Fruit fly (Drosophila melanogaster): Measurements from ENCODE around the gene mid.

mid gene

DNA sequence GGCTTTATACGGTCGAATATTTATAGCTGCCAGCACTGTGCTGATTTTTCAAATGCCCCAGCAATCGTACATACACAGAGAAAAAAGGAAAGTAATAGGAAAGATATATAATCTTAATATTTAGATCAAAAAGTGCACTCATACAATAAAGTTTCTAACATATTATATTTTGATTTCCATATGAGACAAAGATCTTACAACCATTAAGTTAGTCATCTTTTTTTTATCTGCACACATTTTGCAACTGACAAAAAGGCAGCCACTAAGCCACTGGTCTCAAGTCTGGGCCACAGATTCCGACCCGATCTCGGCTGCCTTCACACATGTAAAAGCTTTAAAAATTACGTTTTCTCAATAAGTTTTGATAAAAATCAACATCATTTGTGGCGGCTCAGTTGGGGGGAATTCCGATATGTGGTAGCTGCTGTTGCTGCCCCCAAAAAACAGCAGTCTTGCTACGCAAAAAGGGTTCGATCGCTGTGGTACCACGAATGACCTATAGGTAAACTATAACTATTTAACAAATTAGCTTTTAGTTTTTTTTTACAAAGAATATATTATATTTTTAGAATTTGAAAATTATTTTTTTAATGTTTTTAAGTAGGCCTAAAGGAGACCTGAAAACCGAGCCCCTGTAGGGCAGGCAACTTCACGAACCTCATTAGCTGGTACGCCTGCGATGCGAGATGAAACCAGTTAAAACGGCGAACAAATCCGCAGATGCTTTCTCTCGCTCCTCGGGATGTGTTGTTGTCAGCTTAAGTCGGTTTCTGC, 32.5 kb upstream of the mid start:
- TF ChIP-seq kni (GFP tag; optimal IDR thresholded peaks at IDR 0.05), result no peak
- TF ChIP-seq CG10274 (GFP tag; optimal IDR thresholded peaks at IDR 0.05), result peak; percentile 55
- TF ChIP-seq lbe (GFP tag; optimal IDR thresholded peaks at IDR 0.05), result peak; percentile 46
- TF ChIP-seq Ssrp (tag; optimal IDR thresholded peaks at IDR 0.05), result no peak
- no peak for TF ChIP-seq Eip74EF (GFP tag; optimal IDR thresholded peaks at IDR 0.05)
- TF ChIP-seq corto (GFP tag; optimal IDR thresholded peaks at IDR 0.05), result peak; percentile 42
- no peak for TF ChIP-seq CG4328 (GFP tag; optimal IDR thresholded peaks at IDR 0.05)
- TF ChIP-seq prd (optimal IDR thresholded peaks at IDR 0.05), result no peak
- TF ChIP-seq prd (GFP tag; IDR thresholded peaks at IDR 0.05), result 0 out of 3 replicates have a peak, but pooled peaks have one; percentile 6
- TF ChIP-seq CG12104 (GFP tag; optimal IDR thresholded peaks at IDR 0.05), result no peak
- no peak for TF ChIP-seq twi (tag; optimal IDR thresholded peaks at IDR 0.05)
- no peak for TF ChIP-seq eyg (GFP tag; optimal IDR thresholded peaks at IDR 0.05)

DNA sequence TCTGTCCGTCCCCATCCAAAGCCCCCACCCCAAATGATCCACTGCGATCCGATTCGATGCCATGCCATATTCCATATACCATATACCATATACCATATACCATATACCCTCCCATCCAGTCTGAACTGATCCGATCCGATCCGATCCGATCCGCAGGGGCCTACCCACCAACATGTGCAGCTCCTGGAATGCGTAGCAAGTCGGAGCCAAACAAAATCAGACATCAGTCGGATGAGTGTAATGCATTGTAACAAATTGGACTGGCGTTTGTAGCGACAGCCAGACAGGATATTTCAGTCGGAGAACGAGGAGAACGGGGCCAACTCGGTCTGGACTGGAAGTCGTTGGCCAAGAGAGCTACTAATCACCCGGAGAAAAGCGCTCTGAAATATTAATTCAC, 31.7 kb upstream of the mid start:
- TF ChIP-seq CG18764 (GFP tag; optimal IDR thresholded peaks at IDR 0.05) (no peak), sens (GFP tag) (peak; percentile 52), CG18599 (GFP tag; optimal IDR thresholded peaks at IDR 0.05) (no peak), Fer3 (tag; optimal IDR thresholded peaks at IDR 0.05) (no peak)

DNA sequence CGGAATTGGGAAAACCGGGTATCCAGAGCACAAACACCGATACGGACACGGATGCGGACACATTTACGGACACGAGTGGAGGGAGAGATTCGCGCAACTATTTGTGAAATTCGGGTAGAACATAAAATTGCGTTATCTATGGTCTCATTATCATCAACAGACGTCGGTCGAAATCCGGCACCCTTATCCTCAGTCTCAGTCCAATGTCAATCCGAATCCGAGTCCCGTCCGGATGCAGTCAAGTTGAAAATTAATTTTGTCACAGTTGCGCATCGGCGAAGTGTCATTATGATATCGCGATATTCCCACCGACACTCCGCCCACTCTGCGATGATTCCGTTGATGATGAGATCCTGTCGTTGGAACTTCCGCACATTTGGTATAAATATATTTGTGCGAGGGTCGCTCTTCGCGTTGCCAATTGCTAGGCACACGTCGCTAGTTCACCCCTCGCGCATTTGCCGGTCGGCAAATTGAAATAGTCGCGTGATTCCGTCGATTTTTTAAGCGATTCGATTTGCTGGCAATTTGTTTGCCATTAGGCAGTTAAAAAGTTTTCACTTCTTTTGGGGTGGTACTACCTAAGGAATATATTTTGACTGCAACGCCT, 29.3 kb upstream of the mid start:
- TF ChIP-seq abd-A (tag; optimal IDR thresholded peaks at IDR 0.05) (no peak), Ets65A (GFP tag) (peak; percentile 77), Abd-B (GFP tag; optimal IDR thresholded peaks at IDR 0.05) (no peak), run (tag; optimal IDR thresholded peaks at IDR 0.05) (peak; percentile 15), sd (tag; optimal IDR thresholded peaks at IDR 0.05) (peak; percentile 0), ro (GFP tag; IDR thresholded peaks at IDR 0.05) (no peak), H2.0 (GFP tag; IDR thresholded peaks at IDR 0.05) (no peak), Hey (tag; optimal IDR thresholded peaks at IDR 0.05) (peak; percentile 42), Awh (GFP tag; IDR thresholded peaks at IDR 0.05) (0 out of 2 replicates have a peak, but pooled peaks have one; percentile 11), gsb-n (tag; optimal IDR thresholded peaks at IDR 0.05) (peak; percentile 55), kni (GFP tag; optimal IDR thresholded peaks at IDR 0.05) (peak; percentile 59), CG18476 (GFP tag; optimal IDR thresholded peaks at IDR 0.05) (peak; percentile 91), pros (GFP tag; optimal IDR thresholded peaks at IDR 0.05) (peak; percentile 73)

DNA sequence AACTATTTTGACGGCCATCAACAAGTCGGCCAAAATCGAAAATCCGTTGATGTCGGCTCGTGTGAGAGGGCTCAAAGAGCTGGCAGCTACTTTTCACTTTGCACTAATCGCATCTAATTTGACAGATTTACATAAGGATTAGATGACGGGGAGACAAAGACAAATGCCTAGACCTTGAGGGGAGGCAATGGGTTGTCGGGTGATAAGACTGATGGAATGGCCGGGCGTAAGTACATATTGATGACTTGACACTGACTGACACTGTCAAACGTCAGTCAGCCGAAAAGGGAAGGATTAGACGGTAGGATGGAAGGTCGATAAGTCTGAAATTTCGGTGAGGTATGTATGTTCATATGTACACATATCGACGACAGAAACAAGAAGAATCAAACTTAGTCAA, 28.6 kb upstream of the mid start:
- TF ChIP-seq CG8281 (tag; optimal IDR thresholded peaks at IDR 0.05), result peak; percentile 91
- TF ChIP-seq NK7.1 (GFP tag; optimal IDR thresholded peaks at IDR 0.05), result no peak
- TF ChIP-seq oc (tag; optimal IDR thresholded peaks at IDR 0.05), result peak; percentile 79

DNA sequence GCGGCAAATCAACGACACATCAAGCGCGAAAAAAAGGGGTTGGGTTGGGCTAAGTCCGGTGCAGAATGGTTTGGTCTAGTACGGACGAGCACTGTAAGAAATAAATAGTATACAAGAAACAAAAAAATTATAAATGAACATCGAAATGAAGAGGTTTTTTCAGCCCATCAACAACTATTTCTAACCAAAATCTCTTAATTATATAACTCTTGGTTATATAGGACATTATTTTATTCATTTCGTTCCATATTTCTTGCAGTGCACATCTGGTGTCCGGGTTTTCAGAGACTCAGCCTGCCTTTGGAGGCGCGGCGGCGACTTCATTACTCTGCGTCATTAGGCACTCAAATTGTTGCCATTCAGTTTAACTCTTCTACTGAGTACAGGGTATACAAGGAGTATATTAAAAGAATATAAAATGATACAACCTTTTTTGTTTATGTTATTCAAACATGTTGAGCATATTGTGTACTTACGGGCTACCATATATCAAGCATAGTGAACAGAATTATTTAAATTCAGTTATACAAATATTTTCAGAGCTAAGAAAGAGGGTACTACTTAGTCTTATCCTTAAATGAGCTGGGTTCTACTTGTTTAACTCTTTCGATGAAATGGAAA, 27.9 kb upstream of the mid start:
- TF ChIP-seq B-H2 (GFP tag; optimal IDR thresholded peaks at IDR 0.05), result no peak
- TF ChIP-seq Trl (optimal IDR thresholded peaks at IDR 0.05), result no peak
- peak; percentile 2 for TF ChIP-seq Trl (GFP tag; optimal IDR thresholded peaks at IDR 0.05)
- TF ChIP-seq gfzf (GFP tag; optimal IDR thresholded peaks at IDR 0.05), result no peak
- no peak for TF ChIP-seq lilli (GFP tag; optimal IDR thresholded peaks at IDR 0.05)
- TF ChIP-seq pum (GFP tag; optimal IDR thresholded peaks at IDR 0.05), result no peak
- no peak for TF ChIP-seq pho (GFP tag; optimal IDR thresholded peaks at IDR 0.05)
- no peak for TF ChIP-seq cato (GFP tag; optimal IDR thresholded peaks at IDR 0.05; ENCODE audit: borderline replicate concordance)
- TF ChIP-seq Dp (GFP tag; optimal IDR thresholded peaks at IDR 0.05), result no peak
- no peak for TF ChIP-seq Ets97D (GFP tag; optimal IDR thresholded peaks at IDR 0.05)
- TF ChIP-seq CG6175 (GFP tag; IDR thresholded peaks at IDR 0.05), result no peak
- TF ChIP-seq lov (optimal IDR thresholded peaks at IDR 0.05), result no peak
- TF ChIP-seq lov (GFP tag; IDR thresholded peaks at IDR 0.05), result no peak

All from whole organism, embryonic.